Fruit fly (Drosophila melanogaster) S2 (cell line): ENCODE data around the gene AANATL3.

Experiments used
- CG8478 ChIP-seq: fragments of >200 bp; optimal IDR thresholded peaks from 2 replicates; lab custom pipeline; 2018
- CTCF ChIP-seq, 2 experiments: fragments of >200 bp; optimal IDR thresholded peaks; 2 replicates each; lab custom pipeline; 2018

dm6 chr2L:20051172-20051893, 25.7 kb upstream of the AANATL3 start:
- TF ChIP-seq CG8478 (lab: Kevin White, UChicago) (no peak), CTCF (optimal IDR thresholded peaks at IDR 0.05; lab: Kevin White, UChicago) (no peak)
